Fruit fly (Drosophila melanogaster) whole organism, pupa: ENCODE results near the gene CG43255.

Source experiments
- CG10348 ChIP-seq: fragments of 200-800 bp; sonication (Bioruptor generic); IDR thresholded peaks from 2 replicates; pipeline ENCODE4 v1.3.6; 2022; ENCODE audit warnings: missing biosample characterization, missing genetic modification characterization
- CG12605 ChIP-seq: fragments of 200-800 bp; sonication (Bioruptor generic); IDR thresholded peaks from 2 replicates; pipeline ENCODE4 v1.3.6; 2022; ENCODE audit warnings: missing biosample characterization, missing genetic modification characterization
- CG13204 ChIP-seq: fragments of 200-800 bp; sonication (Bioruptor generic); optimal IDR thresholded peaks from 2 replicates; lab custom pipeline; 2018; ENCODE audit warnings: missing biosample characterization, mild to moderate bottlenecking, missing genetic modification characterization, moderate library complexity
- CG14655 ChIP-seq: fragments of 200-800 bp; sonication (Bioruptor generic); optimal IDR thresholded peaks from 3 replicates; lab custom pipeline; 2017; ENCODE audit warnings: mild to moderate bottlenecking, missing biosample characterization, missing genetic modification reagents, missing genetic modification characterization
- CG15710 ChIP-seq: fragments of 200-800 bp; sonication (Bioruptor generic); optimal IDR thresholded peaks from 2 replicates; lab custom pipeline; 2018; ENCODE audit warnings: missing biosample characterization, mild to moderate bottlenecking, missing genetic modification characterization, moderate library complexity
- CG17806 ChIP-seq: fragments of 200-800 bp; sonication (Bioruptor generic); optimal IDR thresholded peaks from 2 replicates; lab custom pipeline; 2018; ENCODE audit warnings: missing biosample characterization, mild to moderate bottlenecking, missing genetic modification characterization, moderate library complexity
- CG32121 ChIP-seq: fragments of 200-800 bp; sonication (Bioruptor generic); IDR thresholded peaks from 2 replicates; pipeline ENCODE4 v1.3.6; 2022; ENCODE audit warnings: missing biosample characterization, missing genetic modification characterization
- CG34367 ChIP-seq: fragments of 200-800 bp; sonication (Bioruptor generic); optimal IDR thresholded peaks from 2 replicates; lab custom pipeline; 2018; ENCODE audit warnings: missing biosample characterization, mild to moderate bottlenecking, missing genetic modification characterization
- CG4496 ChIP-seq: fragments of 200-800 bp; sonication (Bioruptor generic); IDR thresholded peaks from 3 replicates; pipeline ENCODE4 v1.3.6; 2022; ENCODE audit warnings: missing biosample characterization, missing genetic modification characterization
- CG8159 ChIP-seq: fragments of 200-800 bp; sonication (Bioruptor generic); optimal IDR thresholded peaks from 3 replicates; lab custom pipeline; 2018; ENCODE audit warnings: missing biosample characterization, mild to moderate bottlenecking, missing genetic modification characterization, moderate library complexity
- CG8301 ChIP-seq: fragments of 200-800 bp; sonication (Bioruptor generic); optimal IDR thresholded peaks from 2 replicates; lab custom pipeline; 2018; ENCODE audit warnings: missing biosample characterization, mild to moderate bottlenecking, missing genetic modification characterization
- CG9948 ChIP-seq: fragments of 200-800 bp; sonication (Bioruptor generic); optimal IDR thresholded peaks from 2 replicates; lab custom pipeline; 2018; ENCODE audit warnings: missing biosample characterization, mild to moderate bottlenecking, missing genetic modification characterization, moderate library complexity
- D1 ChIP-seq: fragments of 200-800 bp; sonication (Bioruptor generic); optimal IDR thresholded peaks from 2 replicates; lab custom pipeline; 2018; ENCODE audit warnings: missing biosample characterization, mild to moderate bottlenecking, missing genetic modification characterization, moderate library complexity
- EcR ChIP-seq: fragments of 200-800 bp; sonication (Bioruptor generic); optimal IDR thresholded peaks from 3 replicates; lab custom pipeline; 2019; ENCODE audit warnings: missing biosample characterization, missing genetic modification characterization, mild to moderate bottlenecking, moderate library complexity, missing genetic modification reagents
- Ets98B ChIP-seq: fragments of 200-800 bp; sonication (Bioruptor generic); IDR thresholded peaks from 2 replicates; pipeline ENCODE4 v1.3.6; 2022; ENCODE audit warnings: missing biosample characterization, missing genetic modification characterization
- Pif1A ChIP-seq: fragments of 200-800 bp; sonication (Bioruptor generic); optimal IDR thresholded peaks from 3 replicates; lab custom pipeline; 2016; ENCODE audit warnings: missing biosample characterization, missing genetic modification characterization
- Pif1B ChIP-seq: fragments of 200-800 bp; sonication (Bioruptor generic); optimal IDR thresholded peaks from 3 replicates; lab custom pipeline; 2016; ENCODE audit warnings: missing biosample characterization, missing genetic modification characterization
- Snoo ChIP-seq: fragments of 200-800 bp; sonication (Bioruptor generic); optimal IDR thresholded peaks from 3 replicates; lab custom pipeline; 2017; ENCODE audit warnings: missing biosample characterization, mild to moderate bottlenecking, missing genetic modification characterization, inconsistent platforms
- fd96Ca ChIP-seq: fragments of 200-800 bp; sonication (Bioruptor generic); IDR thresholded peaks from 3 replicates; pipeline ENCODE4 v1.3.6; 2022; ENCODE audit warnings: missing biosample characterization, missing genetic modification characterization
- gl ChIP-seq: fragments of 200-800 bp; sonication (Bioruptor generic); optimal IDR thresholded peaks from 2 replicates; lab custom pipeline; 2018; ENCODE audit warnings: missing biosample characterization, mild to moderate bottlenecking, missing genetic modification characterization
- rn ChIP-seq: fragments of 200-800 bp; sonication (Bioruptor generic); IDR thresholded peaks from 2 replicates; pipeline ENCODE4 v1.3.6; 2022; ENCODE audit warnings: missing biosample characterization, missing genetic modification characterization

Gene CG43255

dm6 chrX:8905545-8906455, 18.0 kb upstream of the CG43255 start:
- no peak for TF ChIP-seq CG12605
- TF ChIP-seq CG4496 = peak; percentile 66; the same call in 2 of the 3 replicates
- TF ChIP-seq EcR = peak; percentile 90
- TF ChIP-seq CG32121 = 0 out of 2 replicates have a peak, but pooled peaks have one; percentile 21

- TF ChIP-seq D1 (no peak), CG32121 (peak; percentile 36; the same call in 1 of the 2 replicates), Ets98B (peak; percentile 33; the same call in 1 of the 2 replicates), CG12605 (no peak), CG17806 (tag; lab: Kevin White, UChicago) (no peak), EcR (no peak), CG13204 (GFP tag; lab: Kevin White, UChicago) (no peak), Pif1A (GFP tag; lab: Kevin White, UChicago) (no peak), CG4496 (peak; percentile 68), Snoo (tag; lab: Kevin White, UChicago) (no peak), fd96Ca (GFP tag; lab: Robert Waterston, UW) (no peak), CG10348 (GFP tag; lab: Robert Waterston, UW) (no peak), rn (GFP tag; lab: Robert Waterston, UW) (no peak), CG15710 (tag; lab: Kevin White, UChicago) (no peak), gl (tag; lab: Kevin White, UChicago) (no peak), Pif1B (GFP tag; lab: Kevin White, UChicago) (no peak), CG9948 (no peak), CG8301 (tag; lab: Kevin White, UChicago) (no peak), CG14655 (GFP tag; lab: Kevin White, UChicago) (no peak), CG8159 (tag; lab: Kevin White, UChicago) (no peak), CG34367 (tag; lab: Kevin White, UChicago) (no peak)
Measured at dm6 chrX:8906805-8907546, 16.8 kb upstream of the CG43255 start, which contains the start of gene rdgA. Gene rdgA (plus strand): TSS chrX:8907068.

dm6 chrX:8907547-8907813, 16.3 kb upstream of the CG43255 start:
- TF ChIP-seq rn (GFP tag; lab: Robert Waterston, UW) (no peak), CG15710 (tag; lab: Kevin White, UChicago) (no peak), CG8159 (tag; lab: Kevin White, UChicago) (no peak), CG14655 (GFP tag; lab: Kevin White, UChicago) (no peak), CG10348 (GFP tag; lab: Robert Waterston, UW) (no peak), CG32121 (no peak), CG17806 (tag; lab: Kevin White, UChicago) (no peak), CG13204 (GFP tag; lab: Kevin White, UChicago) (no peak), CG34367 (tag; lab: Kevin White, UChicago) (no peak), gl (tag; lab: Kevin White, UChicago) (no peak), CG9948 (no peak), CG12605 (no peak), Ets98B (no peak), fd96Ca (GFP tag; lab: Robert Waterston, UW) (no peak), Pif1A (GFP tag; lab: Kevin White, UChicago) (no peak)

dm6 chrX:8908137-8908536, 15.6 kb upstream of the CG43255 start:
- TF ChIP-seq CG10348 (GFP tag; lab: Robert Waterston, UW) = no peak
- no peak for TF ChIP-seq CG32121
- TF ChIP-seq Pif1B (GFP tag; lab: Kevin White, UChicago) = no peak
- no peak for TF ChIP-seq Pif1A (GFP tag; lab: Kevin White, UChicago)
- no peak for TF ChIP-seq CG12605
- TF ChIP-seq CG8301 (tag; lab: Kevin White, UChicago) = no peak
- TF ChIP-seq CG9948 = no peak
- TF ChIP-seq Ets98B = no peak
- TF ChIP-seq rn (GFP tag; lab: Robert Waterston, UW) = no peak
- TF ChIP-seq gl (tag; lab: Kevin White, UChicago) = no peak
- TF ChIP-seq CG13204 (GFP tag; lab: Kevin White, UChicago) = no peak

dm6 chrX:8911878-8912277, 11.9 kb upstream of the CG43255 start:
- TF ChIP-seq CG15710 (tag; lab: Kevin White, UChicago) = no peak
- TF ChIP-seq fd96Ca (GFP tag; lab: Robert Waterston, UW) = no peak
- TF ChIP-seq CG14655 (GFP tag; lab: Kevin White, UChicago) = no peak
- TF ChIP-seq CG8301 (tag; lab: Kevin White, UChicago) = no peak
- no peak for TF ChIP-seq CG17806 (tag; lab: Kevin White, UChicago)

dm6 chrX:8924778-8925177, 1.0 kb downstream of the CG43255 start:
- TF ChIP-seq CG12605 (peak; percentile 82), Ets98B (no peak), CG32121 (peak; percentile 37; the same call in 1 of the 2 replicates), D1 (no peak), CG10348 (GFP tag; lab: Robert Waterston, UW) (no peak), CG4496 (0 out of 3 replicates have a peak, but pooled peaks have one; percentile 19), fd96Ca (GFP tag; lab: Robert Waterston, UW) (no peak), CG13204 (GFP tag; lab: Kevin White, UChicago) (peak; percentile 69), CG8159 (tag; lab: Kevin White, UChicago) (no peak), CG17806 (tag; lab: Kevin White, UChicago) (no peak), CG15710 (tag; lab: Kevin White, UChicago) (no peak)
